Fruit fly (Drosophila melanogaster): ENCODE data around the gene CG9922.

CG9922 gene

dm6 chr3R:14053037-14053808 is 17.0 kb upstream of the CG9922 start (continued):
- TF ChIP-seq CG8290 (GFP tag; optimal IDR thresholded peaks at IDR 0.05) = peak; percentile 74
- peak in 1 of 2 experiments; percentile 97 for TF ChIP-seq CG8290 (tag; optimal IDR thresholded peaks at IDR 0.05)
- TF ChIP-seq Ets65A (GFP tag) = peak; percentile 97
- peak; percentile 86 for TF ChIP-seq HLH54F (GFP tag; optimal IDR thresholded peaks at IDR 0.05)
- TF ChIP-seq CG12219 (GFP tag; optimal IDR thresholded peaks at IDR 0.05) = peak; percentile 93
- TF ChIP-seq tup (GFP tag; optimal IDR thresholded peaks at IDR 0.05) = peak; percentile 87
- TF ChIP-seq onecut (GFP tag; IDR thresholded peaks at IDR 0.05) = peak; percentile 91
- no peak for TF ChIP-seq pfk (GFP tag; optimal IDR thresholded peaks at IDR 0.05)
- TF ChIP-seq NC2β (GFP tag; optimal IDR thresholded peaks at IDR 0.05) = peak; percentile 45
- peak; percentile 94 for TF ChIP-seq CG15514 (GFP tag; optimal IDR thresholded peaks at IDR 0.05)
- TF ChIP-seq CG17568 (GFP tag; optimal IDR thresholded peaks at IDR 0.05) = peak; percentile 95
- peak; percentile 91 for TF ChIP-seq dati (GFP tag; IDR thresholded peaks at IDR 0.05)
- TF ChIP-seq Hand (GFP tag; optimal IDR thresholded peaks at IDR 0.05) = peak; percentile 96
- TF ChIP-seq phol (tag; optimal IDR thresholded peaks at IDR 0.05) = peak; percentile 95
- peak; percentile 91 for TF ChIP-seq CG18011 (GFP tag; optimal IDR thresholded peaks at IDR 0.05)
- TF ChIP-seq CG33213 (GFP tag; optimal IDR thresholded peaks at IDR 0.05) = peak; percentile 56
- TF ChIP-seq CG31388 (GFP tag; optimal IDR thresholded peaks at IDR 0.05) = peak; percentile 84
- peak; percentile 84 for TF ChIP-seq Nf-YB (GFP tag; optimal IDR thresholded peaks at IDR 0.05)
- TF ChIP-seq E2f1 (GFP tag; IDR thresholded peaks at IDR 0.05) = peak; percentile 97
- peak; percentile 95 for TF ChIP-seq CG12942 (GFP tag; optimal IDR thresholded peaks at IDR 0.05)
- TF ChIP-seq HLH3B (GFP tag; IDR thresholded peaks at IDR 0.05) = peak; percentile 98
- TF ChIP-seq CG10321 (GFP tag; IDR thresholded peaks at IDR 0.05) = peak; percentile 82
- peak; percentile 91 for TF ChIP-seq gcm (GFP tag; optimal IDR thresholded peaks at IDR 0.05)
- peak; percentile 99 for TF ChIP-seq CG11456 (GFP tag; IDR thresholded peaks at IDR 0.05)
- TF ChIP-seq GATAe (GFP tag; conservative IDR thresholded peaks at IDR 0.05) = peak; percentile 94
- peak; percentile 93 for TF ChIP-seq fd64A (GFP tag; optimal IDR thresholded peaks at IDR 0.05)
- peak; percentile 96 for TF ChIP-seq CG6272 (GFP tag; IDR thresholded peaks at IDR 0.05)
- peak; percentile 89 for TF ChIP-seq zen (tag; optimal IDR thresholded peaks at IDR 0.05)
- no peak for TF ChIP-seq prd (optimal IDR thresholded peaks at IDR 0.05)
- peak; percentile 98 for TF ChIP-seq prd (GFP tag; IDR thresholded peaks at IDR 0.05)
- peak; percentile 55 for TF ChIP-seq Spps (tag; optimal IDR thresholded peaks at IDR 0.05)
- TF ChIP-seq sob (GFP tag; IDR thresholded peaks at IDR 0.05) = peak; percentile 98
- TF ChIP-seq Ptx1 (GFP tag; IDR thresholded peaks at IDR 0.05) = peak; percentile 98
- peak; percentile 96 for TF ChIP-seq CG13296 (GFP tag; optimal IDR thresholded peaks at IDR 0.05)
- peak; percentile 97 for TF ChIP-seq CG4730 (GFP tag; IDR thresholded peaks at IDR 0.05)
- TF ChIP-seq dpn (GFP tag; optimal IDR thresholded peaks at IDR 0.05) = peak; percentile 86 to 97
- TF ChIP-seq Dfd (GFP tag; optimal IDR thresholded peaks at IDR 0.05) = no peak
- peak; percentile 97 for TF ChIP-seq CG12155 (GFP tag; optimal IDR thresholded peaks at IDR 0.05)
- TF ChIP-seq Hey (tag; optimal IDR thresholded peaks at IDR 0.05) = peak; percentile 83
- peak; percentile 96 for TF ChIP-seq CG17328 (GFP tag; IDR thresholded peaks at IDR 0.05)
- peak; percentile 50 for TF ChIP-seq Myb (GFP tag; optimal IDR thresholded peaks at IDR 0.05)
- peak; percentile 57 for TF ChIP-seq dmrt11E (tag; optimal IDR thresholded peaks at IDR 0.05)
- peak; percentile 94 for TF ChIP-seq CG17361 (GFP tag; IDR thresholded peaks at IDR 0.05)
- peak; percentile 35 for TF ChIP-seq Sry-β (GFP tag; optimal IDR thresholded peaks at IDR 0.05)
- peak; percentile 78 for TF ChIP-seq fu2 (GFP tag; optimal IDR thresholded peaks at IDR 0.05)
- peak; percentile 5 for TF ChIP-seq CG33557 (GFP tag; optimal IDR thresholded peaks at IDR 0.05)
- TF ChIP-seq ap (GFP tag; IDR thresholded peaks at IDR 0.05) = peak; percentile 97
- peak; percentile 96 for TF ChIP-seq NfI (GFP tag; optimal IDR thresholded peaks at IDR 0.05)
- TF ChIP-seq gsb (GFP tag; IDR thresholded peaks at IDR 0.05) = peak; percentile 97
- TF ChIP-seq org-1 (GFP tag; optimal IDR thresholded peaks at IDR 0.05) = peak; percentile 91
